Fruit fly (Drosophila melanogaster): ENCODE measurements around the gene slx1.

DNA sequence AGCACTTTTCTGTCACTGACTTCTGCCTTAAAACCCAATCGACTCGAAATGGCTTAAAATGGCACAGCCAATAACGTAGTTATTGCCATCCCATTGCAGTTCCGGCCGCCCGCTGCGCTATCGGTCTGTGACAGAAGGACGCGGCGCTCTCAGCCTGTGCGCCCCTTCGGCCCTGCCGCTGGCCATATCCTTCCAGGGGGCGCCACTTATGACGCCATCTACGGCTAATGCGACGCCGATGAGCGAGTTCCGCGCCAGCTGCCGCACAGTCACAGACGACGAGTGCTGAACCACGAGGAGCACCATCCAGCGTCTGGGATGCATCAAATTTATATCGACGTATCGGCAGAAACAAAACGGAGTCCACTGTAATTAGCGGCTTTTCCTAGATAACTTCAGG, 9.1 kb upstream of the slx1 start:
- TF ChIP-seq CG4360 (GFP tag; IDR thresholded peaks at IDR 0.05) (no peak), CG32532 (GFP tag; IDR thresholded peaks at IDR 0.05) (no peak)
